Worm (Caenorhabditis elegans) whole organism, L3 larva: ENCODE results near the gene C07H6.2.

Source experiments
- R02D3.7 ChIP-seq: fragments of 150-350 bp; optimal IDR thresholded peaks from 2 replicates; lab custom pipeline; 2014; ENCODE audit warnings: missing biosample characterization, missing genetic modification characterization
- ZK546.5 ChIP-seq: sonication (generic microtip); optimal IDR thresholded peaks from 2 replicates; lab custom pipeline; 2017; ENCODE audit warnings: missing biosample characterization, missing genetic modification characterization
- aly-2 ChIP-seq: fragments of 150-350 bp; optimal IDR thresholded peaks from 2 replicates; lab custom pipeline; 2014; ENCODE audit warnings: missing biosample characterization, missing genetic modification characterization
- ama-1 ChIP-seq: fragments of 150-350 bp; optimal IDR thresholded peaks from 2 replicates; lab custom pipeline; 2018
- ceh-28 ChIP-seq: fragments of 150-350 bp; optimal IDR thresholded peaks from 2 replicates; lab custom pipeline; 2014; ENCODE audit warnings: missing biosample characterization, missing genetic modification reagents, missing genetic modification characterization
- ceh-9 ChIP-seq: sonication (generic microtip); optimal IDR thresholded peaks from 2 replicates; lab custom pipeline; 2018; ENCODE audit warnings: missing biosample characterization, missing genetic modification characterization
- daf-12 ChIP-seq: fragments of 150-350 bp; optimal IDR thresholded peaks from 2 replicates; lab custom pipeline; 2014; ENCODE audit warnings: missing biosample characterization, missing genetic modification reagents, missing genetic modification characterization
- egl-27 ChIP-seq: sonication (generic microtip); optimal IDR thresholded peaks from 4 replicates; lab custom pipeline; 2017; ENCODE audit warnings: missing biosample characterization, missing genetic modification reagents, missing genetic modification characterization
- elt-1 ChIP-seq: fragments of 150-350 bp; optimal IDR thresholded peaks from 2 replicates; lab custom pipeline; 2014; ENCODE audit warnings: missing biosample characterization, missing genetic modification characterization
- elt-2 ChIP-seq: sonication (generic microtip); optimal IDR thresholded peaks from 2 replicates; lab custom pipeline; 2016; ENCODE audit warnings: missing genetic modification reagents, mild to moderate bottlenecking, missing genetic modification characterization, missing compliant biosample characterization
- elt-3 ChIP-seq, 3 experiments: fragments of 150-350 bp in 1 of 3; sonication (generic microtip) in 2 of 3; optimal IDR thresholded peaks; 2 replicates in 2 of 3; 4 replicates in 1 of 3; lab custom pipeline; 2014 to 2017; ENCODE audit warnings: missing biosample characterization in 3 of 3, missing genetic modification characterization in 3 of 3
- eor-1 ChIP-seq, 2 experiments: fragments of 150-350 bp; optimal IDR thresholded peaks; 2 replicates each; lab custom pipeline; 2014 to 2018; ENCODE audit warnings: missing biosample characterization in 2 of 2, missing genetic modification characterization in 2 of 2
- fkh-2 ChIP-seq: fragments of 150-350 bp; optimal IDR thresholded peaks from 2 replicates; lab custom pipeline; 2014; ENCODE audit warnings: missing biosample characterization, missing genetic modification reagents, missing genetic modification characterization
- hmg-11 ChIP-seq: sonication (generic microtip); optimal IDR thresholded peaks from 2 replicates; lab custom pipeline; 2016; ENCODE audit warnings: missing genetic modification characterization, missing compliant biosample characterization
- jun-1 ChIP-seq: fragments of 150-350 bp; optimal IDR thresholded peaks from 2 replicates; lab custom pipeline; 2014; ENCODE audit warnings: missing biosample characterization, missing genetic modification reagents, missing genetic modification characterization
- lin-15B ChIP-seq: fragments of 150-350 bp; optimal IDR thresholded peaks from 2 replicates; lab custom pipeline; 2014; ENCODE audit warnings: missing biosample characterization, missing genetic modification characterization
- lin-39 ChIP-seq: fragments of 150-350 bp; optimal IDR thresholded peaks from 2 replicates; lab custom pipeline; 2018; ENCODE audit warnings: missing biosample characterization, missing genetic modification reagents, missing genetic modification characterization
- lsy-12 ChIP-seq: sonication (generic microtip); optimal IDR thresholded peaks from 2 replicates; lab custom pipeline; 2016; ENCODE audit warnings: mild to moderate bottlenecking, missing genetic modification characterization, missing compliant biosample characterization
- mdl-1 ChIP-seq: fragments of 150-350 bp; optimal IDR thresholded peaks from 2 replicates; lab custom pipeline; 2014; ENCODE audit warnings: missing biosample characterization, missing genetic modification characterization
- mml-1 ChIP-seq: fragments of 150-350 bp; sonication (generic microtip); optimal IDR thresholded peaks from 3 replicates; lab custom pipeline; 2014; ENCODE audit warnings: missing biosample characterization, missing genetic modification characterization
- nfya-1 ChIP-seq: sonication (generic microtip); optimal IDR thresholded peaks from 2 replicates; lab custom pipeline; 2017; ENCODE audit warnings: missing genetic modification characterization, mild to moderate bottlenecking, missing compliant biosample characterization, antibody characterized with exemption, moderate library complexity; ENCODE audit not compliant: insufficient read depth
- nhr-12 ChIP-seq: fragments of 150-350 bp; optimal IDR thresholded peaks from 2 replicates; lab custom pipeline; 2014; ENCODE audit warnings: missing biosample characterization, missing genetic modification characterization
- nhr-23 ChIP-seq: fragments of 150-350 bp; optimal IDR thresholded peaks from 2 replicates; lab custom pipeline; 2014; ENCODE audit warnings: missing biosample characterization, missing genetic modification reagents, missing genetic modification characterization
- nhr-25 ChIP-seq: sonication (generic microtip); optimal IDR thresholded peaks from 2 replicates; lab custom pipeline; 2017; ENCODE audit warnings: missing biosample characterization, missing genetic modification characterization
- nhr-28 ChIP-seq: fragments of 150-350 bp; optimal IDR thresholded peaks from 2 replicates; lab custom pipeline; 2014; ENCODE audit warnings: missing biosample characterization, missing genetic modification characterization
- nhr-43 ChIP-seq: sonication (generic microtip); optimal IDR thresholded peaks from 2 replicates; lab custom pipeline; 2016; ENCODE audit warnings: mild to moderate bottlenecking, missing genetic modification characterization, missing compliant biosample characterization; ENCODE audit not compliant: poor library complexity, severe bottlenecking
- nhr-67 ChIP-seq: fragments of 150-350 bp; optimal IDR thresholded peaks from 2 replicates; lab custom pipeline; 2014; ENCODE audit warnings: missing biosample characterization, missing genetic modification characterization
- nhr-76 ChIP-seq: fragments of 150-350 bp; sonication (generic microtip); optimal IDR thresholded peaks from 5 replicates; lab custom pipeline; 2014; ENCODE audit warnings: missing biosample characterization, missing genetic modification characterization
- nhr-77 ChIP-seq: fragments of 150-350 bp; optimal IDR thresholded peaks from 2 replicates; lab custom pipeline; 2014; ENCODE audit warnings: missing biosample characterization, missing genetic modification characterization
- pha-4 ChIP-seq: fragments of 150-350 bp; optimal IDR thresholded peaks from 2 replicates; lab custom pipeline; 2014; ENCODE audit warnings: missing biosample characterization, missing genetic modification reagents, missing genetic modification characterization
- pqm-1 ChIP-seq: fragments of 150-350 bp; optimal IDR thresholded peaks from 2 replicates; lab custom pipeline; 2017; ENCODE audit warnings: missing biosample characterization, missing genetic modification characterization, inconsistent platforms
- sea-2 ChIP-seq: fragments of 150-350 bp; sonication (generic microtip); optimal IDR thresholded peaks from 4 replicates; lab custom pipeline; 2014; ENCODE audit warnings: missing biosample characterization, missing genetic modification reagents, missing genetic modification characterization
- skn-1 ChIP-seq: fragments of 150-350 bp; optimal IDR thresholded peaks from 2 replicates; lab custom pipeline; 2014; ENCODE audit warnings: missing biosample characterization, missing genetic modification characterization
- snpc-4 ChIP-seq: fragments of 150-350 bp; optimal IDR thresholded peaks from 2 replicates; lab custom pipeline; 2014; ENCODE audit warnings: missing biosample characterization, missing genetic modification characterization
- tbx-2 ChIP-seq: sonication (generic microtip); optimal IDR thresholded peaks from 2 replicates; lab custom pipeline; 2016; ENCODE audit warnings: mild to moderate bottlenecking, missing genetic modification characterization, missing compliant biosample characterization
- unc-39 ChIP-seq: sonication (generic microtip); optimal IDR thresholded peaks from 4 replicates; lab custom pipeline; 2017; ENCODE audit warnings: missing biosample characterization, missing genetic modification characterization
- zag-1 ChIP-seq: fragments of 150-350 bp; optimal IDR thresholded peaks from 2 replicates; lab custom pipeline; 2014; ENCODE audit warnings: missing biosample characterization, missing genetic modification characterization
- ztf-11 ChIP-seq: fragments of 150-350 bp; optimal IDR thresholded peaks from 2 replicates; lab custom pipeline; 2014; ENCODE audit warnings: missing biosample characterization, missing genetic modification characterization
- ztf-4 ChIP-seq: fragments of 150-350 bp; optimal IDR thresholded peaks from 2 replicates; lab custom pipeline; 2014; ENCODE audit warnings: missing biosample characterization, missing genetic modification characterization

Gene C07H6.2

ce11 chrIII:7498346-7498745, 22.5 kb upstream of the C07H6.2 start (continued):
- TF ChIP-seq nhr-28 (tag; lab: Kevin White, UChicago) (no peak), egl-27 (tag; lab: Kevin White, UChicago) (peak; percentile 82), lsy-12 (peak; percentile 82), aly-2 (no peak), snpc-4 (tag; lab: Kevin White, UChicago) (peak; percentile 91), nhr-67 (tag; lab: Kevin White, UChicago) (no peak), elt-1 (tag; lab: Kevin White, UChicago) (peak; percentile 34), lin-15B (tag; lab: Kevin White, UChicago) (peak; percentile 95), mdl-1 (tag; lab: Kevin White, UChicago) (peak; percentile 81), elt-3 (tag; optimal IDR thresholded peaks at IDR 0.05; lab: Kevin White, UChicago) (no peak), nhr-25 (tag; lab: Kevin White, UChicago) (peak; percentile 82)

DNA sequence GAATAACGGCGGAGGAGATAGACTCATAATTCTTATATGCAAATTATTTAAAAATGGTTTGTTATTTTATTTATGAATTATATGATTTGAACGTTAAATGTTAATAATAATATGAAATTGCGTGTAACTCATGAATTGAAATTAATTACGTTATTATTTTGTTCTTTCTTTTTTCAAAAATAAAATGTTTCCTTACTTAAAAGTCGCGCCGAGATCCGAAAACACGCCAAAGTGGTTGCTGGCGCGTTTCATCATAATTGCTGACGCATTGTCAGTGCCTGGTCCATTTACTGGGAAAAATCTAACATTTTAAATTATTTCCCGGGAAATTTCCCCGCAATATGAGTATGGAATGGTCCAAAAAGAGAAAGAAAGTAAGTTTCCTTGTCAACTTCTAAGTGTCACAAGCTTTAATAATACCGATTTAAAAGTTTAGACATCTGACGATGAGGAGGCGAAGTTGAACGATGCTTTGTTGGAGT, 21.3 kb upstream of the C07H6.2 start, which contains the start of the genes C07H6.9 and sap-140:
TSS of gene C07H6.9 (minus strand) at position 51 of the 482 bp plus-strand sequence.
TSS of gene sap-140 (plus strand) at position 318 of the 482 bp plus-strand sequence.
- TF ChIP-seq elt-3 (tag; optimal IDR thresholded peaks at IDR 0.05; lab: Kevin White, UChicago) = no peak
- no peak for TF ChIP-seq zag-1 (tag; lab: Kevin White, UChicago)
- TF ChIP-seq nhr-23 = peak; percentile 87
- TF ChIP-seq unc-39 (tag; lab: Kevin White, UChicago) = no peak
- no peak for TF ChIP-seq ceh-9
- peak; percentile 36 for TF ChIP-seq lin-39 (tag; lab: Kevin White, UChicago)
- no peak for TF ChIP-seq mml-1 (tag; lab: Kevin White, UChicago)
- TF ChIP-seq daf-12 = no peak
- peak; percentile 6 for TF ChIP-seq skn-1
- TF ChIP-seq nhr-76 (tag; lab: Kevin White, UChicago) = no peak
- TF ChIP-seq fkh-2 = no peak
- TF ChIP-seq nhr-28 (tag; lab: Kevin White, UChicago) = no peak
- peak; percentile 36 for TF ChIP-seq elt-2 (tag; lab: Kevin White, UChicago)
- no peak for TF ChIP-seq elt-1 (tag; lab: Kevin White, UChicago)
- peak; percentile 51 for TF ChIP-seq tbx-2
- TF ChIP-seq nfya-1 = peak; percentile 84
- TF ChIP-seq R02D3.7 = peak; percentile 60
- peak; percentile 16 for TF ChIP-seq lsy-12
- peak; percentile 73 for TF ChIP-seq hmg-11 (tag; lab: Kevin White, UChicago)
- TF ChIP-seq ztf-4 = no peak
- TF ChIP-seq pqm-1 (tag; lab: Kevin White, UChicago) = peak; percentile 5
- peak; percentile 88 for TF ChIP-seq lin-15B (tag; lab: Kevin White, UChicago)
- no peak for TF ChIP-seq aly-2
- no peak for TF ChIP-seq eor-1 (tag; optimal IDR thresholded peaks at IDR 0.05; lab: Kevin White, UChicago)
- no peak for TF ChIP-seq nhr-12 (tag; lab: Kevin White, UChicago)
- TF ChIP-seq ceh-28 (tag; lab: Kevin White, UChicago) = peak; percentile 13
- TF ChIP-seq ztf-11 = no peak
- no peak for TF ChIP-seq nhr-77 (tag; lab: Kevin White, UChicago)
- TF ChIP-seq nhr-25 (tag; lab: Kevin White, UChicago) = peak; percentile 53
- no peak for TF ChIP-seq ama-1
- TF ChIP-seq nhr-43 (tag; lab: Kevin White, UChicago) = peak; percentile 56
- peak; percentile 31 for TF ChIP-seq jun-1 (tag; lab: Kevin White, UChicago)
- peak; percentile 88 for TF ChIP-seq pha-4 (tag; lab: Kevin White, UChicago)
- TF ChIP-seq snpc-4 (tag; lab: Kevin White, UChicago) = peak; percentile 77
- TF ChIP-seq ZK546.5 (tag; lab: Kevin White, UChicago) = peak; percentile 8

- TF ChIP-seq R02D3.7 (no peak), nhr-12 (tag; lab: Kevin White, UChicago) (no peak), sea-2 (GFP tag; lab: Kevin White, UChicago) (no peak), lin-39 (tag; lab: Kevin White, UChicago) (no peak), skn-1 (no peak), nhr-25 (tag; lab: Kevin White, UChicago) (no peak)
Observed at ce11 chrIII:7506983-7507382, 13.8 kb upstream of the C07H6.2 start.
